Worm (Caenorhabditis elegans): Measurements from ENCODE around the gene Y81B9A.2.

DNA sequence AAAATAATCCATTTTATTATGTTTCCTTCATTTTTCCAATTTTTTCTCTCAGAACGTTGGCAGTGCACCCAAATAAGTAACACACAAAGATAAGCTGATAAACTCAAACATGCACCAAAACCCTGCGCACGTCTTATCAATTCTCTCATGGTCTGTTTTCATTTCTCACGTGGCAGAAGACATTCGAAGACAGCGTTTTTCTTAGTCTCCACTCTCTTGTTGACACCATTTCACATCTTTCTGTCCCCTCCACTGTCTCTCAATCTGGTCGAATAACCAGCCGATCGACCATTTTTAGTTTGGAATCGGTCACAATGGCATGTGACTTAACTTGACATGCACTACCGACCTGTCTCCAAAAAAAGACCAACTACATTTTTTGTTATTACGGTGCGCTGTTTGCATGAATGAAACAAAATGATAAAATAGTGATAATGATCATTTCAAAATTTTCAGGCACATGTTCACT is 30.0 kb downstream of the Y81B9A.2 start, which contains the start of gene C35B8.3:
- TF ChIP-seq ceh-82 (tag; optimal IDR thresholded peaks at IDR 0.05): no peak
- no peak for TF ChIP-seq nhr-77 (tag; optimal IDR thresholded peaks at IDR 0.05)
- TF ChIP-seq lin-39 (tag; optimal IDR thresholded peaks at IDR 0.05): no peak
- no peak for TF ChIP-seq nhr-12 (tag; optimal IDR thresholded peaks at IDR 0.05)
- no peak for TF ChIP-seq elt-1 (tag; optimal IDR thresholded peaks at IDR 0.05)
- no peak for TF ChIP-seq snpc-4 (tag; optimal IDR thresholded peaks at IDR 0.05)
- no peak for TF ChIP-seq ceh-16 (tag; optimal IDR thresholded peaks at IDR 0.05)
